Worm (Caenorhabditis elegans) whole organism, midembryonic: Measurements from ENCODE around the gene cutl-19.

Experiments
- cog-1 ChIP-seq: sonication (generic microtip); optimal IDR thresholded peaks from 2 replicates; lab custom pipeline; 2016; ENCODE audit warnings: missing genetic modification characterization, missing compliant biosample characterization
- klf-2 ChIP-seq: fragments of 200-800 bp; sonication (Bioruptor generic); conservative IDR thresholded peaks from 2 replicates; pipeline ENCODE4 v1.3.6; 2022; ENCODE audit warnings: missing genetic modification reagents, missing genetic modification characterization, missing compliant biosample characterization
- ref-1 ChIP-seq: fragments of 200-800 bp; sonication (Bioruptor generic); conservative IDR thresholded peaks from 2 replicates; pipeline ENCODE4 v1.3.6; 2022; ENCODE audit warnings: missing genetic modification reagents, missing genetic modification characterization, missing compliant biosample characterization
- tab-1 ChIP-seq: fragments of 200-800 bp; sonication (Bioruptor generic); IDR thresholded peaks from 2 replicates; pipeline ENCODE4 v1.3.6; 2022; ENCODE audit warnings: missing genetic modification characterization, missing compliant biosample characterization
- ztf-23 ChIP-seq: fragments of 200-800 bp; sonication (Bioruptor generic); IDR thresholded peaks from 2 replicates; pipeline ENCODE4 v1.3.6; 2022; ENCODE audit warnings: missing genetic modification reagents, missing genetic modification characterization, missing compliant biosample characterization

ce11 chrIII:5221820-5222219 lies 4.4 kb upstream of the cutl-19 start:
- TF ChIP-seq cog-1 (tag; lab: Kevin White, UChicago) (no peak), tab-1 (GFP tag; lab: Robert Waterston, UW) (no peak), ztf-23 (GFP tag; lab: Robert Waterston, UW) (no peak), klf-2 (no peak), ref-1 (GFP tag; lab: Robert Waterston, UW) (no peak)
